Worm (Caenorhabditis elegans): ENCODE measurements around the gene frpr-15.

Gene frpr-15

DNA sequence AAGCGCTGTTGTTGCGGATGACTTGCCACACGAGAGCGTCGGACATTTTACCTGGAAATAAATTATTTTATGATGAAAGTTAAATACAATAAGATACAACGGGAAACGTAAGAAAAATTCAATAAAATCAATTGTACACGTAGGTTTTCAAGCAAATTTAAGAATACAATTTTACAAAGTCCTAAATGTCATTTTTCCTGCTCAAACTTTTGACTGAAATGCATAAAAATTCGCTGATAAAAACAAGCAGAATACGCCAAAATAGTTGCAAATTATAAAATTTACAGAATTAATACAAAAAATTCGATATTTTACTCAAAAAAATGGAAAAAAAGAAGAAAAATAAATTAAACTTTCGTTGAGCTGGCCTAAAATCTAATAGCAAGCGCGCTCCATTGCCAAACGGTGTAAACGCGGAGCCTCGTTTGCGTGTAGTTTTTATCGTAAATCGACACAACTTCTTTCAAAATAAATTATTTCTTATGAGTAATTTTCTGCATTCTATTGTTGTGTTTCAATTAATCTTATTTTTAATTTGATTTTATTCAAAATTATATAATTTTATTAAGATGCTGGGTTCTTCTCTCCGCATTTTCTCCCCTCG lies 48.3 kb downstream of the frpr-15 start, which contains the start of the genes rpl-28 and mrpl-49 (continued):
- TF ChIP-seq lin-26 (GFP tag; IDR thresholded peaks at IDR 0.05) (no peak), hrde-1 (tag; optimal IDR thresholded peaks at IDR 0.05; ENCODE audit: borderline replicate concordance) (no peak), dpff-1 (tag; optimal IDR thresholded peaks at IDR 0.05) (no peak), unc-62 (GFP tag; optimal IDR thresholded peaks at IDR 0.05) (no peak), F37B4.10 (GFP tag; IDR thresholded peaks at IDR 0.05) (no peak), F52B5.7 (tag; optimal IDR thresholded peaks at IDR 0.05) (no peak), F10E7.11 (tag; optimal IDR thresholded peaks at IDR 0.05) (no peak), Y56A3A.18 (GFP tag; IDR thresholded peaks at IDR 0.05) (no peak), sea-2 (GFP tag; IDR thresholded peaks at IDR 0.05) (no peak), lir-1 (GFP tag; conservative IDR thresholded peaks at IDR 0.05) (no peak), ztf-3 (GFP tag; optimal IDR thresholded peaks at IDR 0.05) (no peak), egl-18 (GFP tag; IDR thresholded peaks at IDR 0.05) (no peak), rec-8 (tag; optimal IDR thresholded peaks at IDR 0.05) (no peak), hmg-20 (GFP tag; IDR thresholded peaks at IDR 0.05) (no peak), nhr-80 (tag; optimal IDR thresholded peaks at IDR 0.05) (peak; percentile 59), athp-1 (tag; optimal IDR thresholded peaks at IDR 0.05) (no peak), ekl-4 (GFP tag; IDR thresholded peaks at IDR 0.05) (0 out of 2 replicates have a peak, but pooled peaks have one; percentile 34), unc-130 (GFP tag; optimal IDR thresholded peaks at IDR 0.05) (no peak), B0035.1 (tag; optimal IDR thresholded peaks at IDR 0.05) (no peak), ets-4 (GFP tag; optimal IDR thresholded peaks at IDR 0.05) (no peak), akir-1 (GFP tag; optimal IDR thresholded peaks at IDR 0.05) (no peak), F39B2.1 (GFP tag; IDR thresholded peaks at IDR 0.05) (no peak), snpc-4 (GFP tag; optimal IDR thresholded peaks at IDR 0.05) (no peak), snpc-4 (tag; optimal IDR thresholded peaks at IDR 0.05) (peak in 3 of 4 experiments; percentile 28 to 81 (median 32)), lag-1 (GFP tag; IDR thresholded peaks at IDR 0.05) (no peak), ceh-100 (GFP tag; IDR thresholded peaks at IDR 0.05) (no peak), D2030.7 (GFP tag; IDR thresholded peaks at IDR 0.05) (peak; percentile 42; the same call in 1 of the 2 replicates), aptf-2 (GFP tag; conservative IDR thresholded peaks at IDR 0.05) (no peak), F22D6.2 (tag; optimal IDR thresholded peaks at IDR 0.05) (no peak), him-1 (tag; optimal IDR thresholded peaks at IDR 0.05) (no peak), tbp1 (GFP tag; optimal IDR thresholded peaks at IDR 0.05) (peak; percentile 58), dox-1 (GFP tag; IDR thresholded peaks at IDR 0.05) (peak; percentile 64), ceh-91 (GFP tag; IDR thresholded peaks at IDR 0.05) (peak; percentile 64; the same call in 1 of the 2 replicates), attf-5 (GFP tag; optimal IDR thresholded peaks at IDR 0.05) (peak; percentile 95), ZK185.1 (tag; optimal IDR thresholded peaks at IDR 0.05; ENCODE audit: poor library complexity, severe bottlenecking) (peak; percentile 44), nhr-90 (tag; optimal IDR thresholded peaks at IDR 0.05) (no peak), attf-3 (GFP tag; conservative IDR thresholded peaks at IDR 0.05) (peak; percentile 99), F55B11.4 (tag; optimal IDR thresholded peaks at IDR 0.05; ENCODE audit: borderline replicate concordance, insufficient read depth) (no peak), cebp-1 (GFP tag; IDR thresholded peaks at IDR 0.05) (no peak), cebp-1 (tag; optimal IDR thresholded peaks at IDR 0.05) (peak; percentile 68), nhr-120 (GFP tag; IDR thresholded peaks at IDR 0.05) (no peak), repo-1 (tag; optimal IDR thresholded peaks at IDR 0.05) (no peak), nhr-27 (tag; optimal IDR thresholded peaks at IDR 0.05) (no peak), lin-40 (tag; optimal IDR thresholded peaks at IDR 0.05) (peak; percentile 57), ceh-58 (GFP tag; IDR thresholded peaks at IDR 0.05) (no peak), attf-6 (GFP tag; IDR thresholded peaks at IDR 0.05) (no peak), Y53F4B.3 (GFP tag; IDR thresholded peaks at IDR 0.05) (no peak), hmg-1.2 (GFP tag; IDR thresholded peaks at IDR 0.05) (peak; percentile 52), mxl-1 (tag; optimal IDR thresholded peaks at IDR 0.05) (no peak)
